Fruit fly (Drosophila melanogaster): ENCODE data around the gene be.

DNA sequence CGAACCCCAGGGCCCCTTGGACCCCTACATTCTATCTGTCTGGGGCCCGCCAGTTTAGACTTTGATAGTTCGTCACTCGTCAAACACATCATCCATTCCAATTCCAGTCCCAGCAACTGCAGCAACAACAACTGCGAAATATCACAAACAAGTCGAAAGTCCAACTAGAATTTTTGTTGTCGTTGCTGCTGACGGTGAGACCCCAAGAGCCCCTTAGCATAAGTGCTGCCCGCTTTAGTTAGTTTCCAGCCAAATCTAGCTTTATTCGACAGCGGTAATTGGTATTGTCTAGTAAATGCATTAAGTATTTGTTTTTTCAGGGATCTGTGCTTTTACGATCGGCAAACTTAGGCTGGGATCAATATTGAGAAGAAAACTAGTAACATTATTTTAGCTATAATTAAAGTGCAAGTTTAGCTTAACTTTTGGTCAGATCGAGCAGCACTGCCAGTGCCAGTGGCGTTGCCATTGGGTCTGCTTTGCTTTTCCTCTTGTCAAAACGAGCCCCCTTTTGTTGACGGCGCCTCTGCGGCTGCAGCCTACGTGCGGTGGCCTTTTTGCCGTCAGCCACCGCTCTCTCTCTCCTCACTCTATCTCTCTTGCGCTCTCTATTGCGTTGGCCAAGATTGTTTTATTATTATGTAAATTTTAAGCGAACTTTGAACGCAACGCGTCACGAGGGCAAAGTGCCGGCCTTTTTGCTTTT is 50.6 kb downstream of the be start:
- no peak for TF ChIP-seq CG8478 (optimal IDR thresholded peaks at IDR 0.05)
- TF ChIP-seq CTCF (optimal IDR thresholded peaks at IDR 0.05), result no peak
